Fruit fly (Drosophila melanogaster): ENCODE measurements around the gene Pbp45.

DNA sequence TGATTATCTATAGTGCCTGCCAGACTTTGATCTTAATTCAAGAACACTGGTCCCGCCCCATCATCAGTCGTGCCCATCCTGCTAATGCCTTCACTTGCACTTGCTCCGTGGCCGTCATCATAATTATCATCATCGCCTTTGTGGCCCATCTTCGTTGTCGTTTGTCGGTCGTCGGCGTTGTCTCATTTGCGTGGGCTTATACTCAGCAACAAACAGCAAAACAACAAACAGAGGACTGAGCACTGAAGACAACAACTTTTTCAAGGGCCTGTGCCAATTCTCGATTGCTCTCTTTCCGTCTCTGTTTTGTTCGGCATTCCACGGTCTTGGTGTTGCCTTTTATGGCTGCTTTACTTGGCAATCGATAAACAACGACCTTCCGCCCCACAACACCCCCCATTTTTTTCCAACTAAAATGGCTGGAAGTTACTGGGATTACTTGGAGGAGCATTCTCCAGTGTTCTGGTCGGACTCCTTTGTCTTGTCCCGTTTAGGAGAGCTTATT, 31.4 kb downstream of the Pbp45 start:
- TF ChIP-seq h (optimal IDR thresholded peaks at IDR 0.05) (no peak), psq (optimal IDR thresholded peaks at IDR 0.05) (no peak), Sin3A (optimal IDR thresholded peaks at IDR 0.05) (no peak), insv (optimal IDR thresholded peaks at IDR 0.05) (no peak), ttk (optimal IDR thresholded peaks at IDR 0.05) (no peak), Myc (optimal IDR thresholded peaks at IDR 0.05) (no peak)
